Worm (Caenorhabditis elegans) whole organism, mixed stage, embryonic: ENCODE measurements around the gene D2024.4.
"Not testable (repeated sequence)": the region's sequence is repeated elsewhere in the genome, so short reads cannot be mapped to it uniquely, and the experiment has no call there.

Source experiments
- M03D4.4 ChIP-seq: sonication (generic microtip); optimal IDR thresholded peaks from 2 replicates; lab custom pipeline; 2017; ENCODE audit warnings: mild to moderate bottlenecking, missing genetic modification characterization, missing compliant biosample characterization
- bed-3 ChIP-seq: fragments of 200-800 bp; sonication (Bioruptor generic); optimal IDR thresholded peaks from 3 replicates; lab custom pipeline; 2018; ENCODE audit warnings: mild to moderate bottlenecking, missing genetic modification characterization, moderate library complexity, missing compliant biosample characterization
- blmp-1 ChIP-seq: fragments of 150-350 bp; optimal IDR thresholded peaks from 2 replicates; lab custom pipeline; 2014; ENCODE audit warnings: missing biosample characterization, missing genetic modification characterization
- ceh-39 ChIP-seq: fragments of 150-350 bp; optimal IDR thresholded peaks from 2 replicates; lab custom pipeline; 2014; ENCODE audit warnings: missing biosample characterization, missing genetic modification characterization
- ceh-43 ChIP-seq: fragments of 200-800 bp; sonication (Bioruptor generic); optimal IDR thresholded peaks from 2 replicates; lab custom pipeline; 2018; ENCODE audit warnings: mild to moderate bottlenecking, missing genetic modification characterization, moderate library complexity, missing compliant biosample characterization
- ces-1 ChIP-seq: fragments of 150-350 bp; optimal IDR thresholded peaks from 2 replicates; lab custom pipeline; 2014; ENCODE audit warnings: missing biosample characterization, missing genetic modification reagents, missing genetic modification characterization
- drap-1 ChIP-seq: fragments of 200-800 bp; sonication (Bioruptor generic); optimal IDR thresholded peaks from 3 replicates; lab custom pipeline; 2018; ENCODE audit warnings: mild to moderate bottlenecking, missing genetic modification characterization, missing compliant biosample characterization
- elt-1 ChIP-seq: sonication (generic microtip); optimal IDR thresholded peaks from 2 replicates; lab custom pipeline; 2017; ENCODE audit warnings: missing genetic modification characterization, mild to moderate bottlenecking, missing compliant biosample characterization, antibody characterized with exemption, moderate library complexity, borderline replicate concordance; ENCODE audit not compliant: insufficient read depth
- flh-1 ChIP-seq: fragments of 200-800 bp; sonication (Bioruptor generic); optimal IDR thresholded peaks from 2 replicates; lab custom pipeline; 2018; ENCODE audit warnings: mild to moderate bottlenecking, missing genetic modification characterization, moderate library complexity, missing compliant biosample characterization
- ham-2 ChIP-seq: fragments of 200-800 bp; sonication (Bioruptor generic); optimal IDR thresholded peaks from 2 replicates; lab custom pipeline; 2018; ENCODE audit warnings: mild to moderate bottlenecking, missing genetic modification characterization, missing compliant biosample characterization
- lin-13 ChIP-seq: fragments of 150-350 bp; optimal IDR thresholded peaks from 2 replicates; lab custom pipeline; 2014; ENCODE audit warnings: missing biosample characterization, missing genetic modification characterization
- lin-32 ChIP-seq: fragments of 200-800 bp; sonication (Bioruptor generic); optimal IDR thresholded peaks from 2 replicates; lab custom pipeline; 2018; ENCODE audit warnings: mild to moderate bottlenecking, missing genetic modification characterization, missing compliant biosample characterization
- lsy-2 ChIP-seq: fragments of 150-350 bp; optimal IDR thresholded peaks from 2 replicates; lab custom pipeline; 2014; ENCODE audit warnings: missing biosample characterization, missing genetic modification characterization
- mab-5 ChIP-seq: fragments of 150-350 bp; optimal IDR thresholded peaks from 2 replicates; lab custom pipeline; 2014; ENCODE audit warnings: missing biosample characterization, missing genetic modification characterization
- mep-1 ChIP-seq: fragments of 150-350 bp; optimal IDR thresholded peaks from 2 replicates; lab custom pipeline; 2017; ENCODE audit warnings: missing biosample characterization, missing genetic modification reagents, missing genetic modification characterization, inconsistent platforms
- mls-2 ChIP-seq: sonication (generic microtip); optimal IDR thresholded peaks from 2 replicates; lab custom pipeline; 2016; ENCODE audit warnings: mild to moderate bottlenecking, missing genetic modification characterization, moderate library complexity, missing compliant biosample characterization
- nhr-12 ChIP-seq: fragments of 150-350 bp; optimal IDR thresholded peaks from 2 replicates; lab custom pipeline; 2014; ENCODE audit warnings: missing biosample characterization, missing genetic modification characterization
- nhr-2 ChIP-seq: fragments of 150-350 bp; optimal IDR thresholded peaks from 2 replicates; lab custom pipeline; 2014; ENCODE audit warnings: missing biosample characterization, missing genetic modification characterization
- nhr-237 ChIP-seq: fragments of 150-350 bp; optimal IDR thresholded peaks from 2 replicates; lab custom pipeline; 2014; ENCODE audit warnings: missing biosample characterization, missing genetic modification characterization
- nhr-28 ChIP-seq: fragments of 150-350 bp; optimal IDR thresholded peaks from 2 replicates; lab custom pipeline; 2014; ENCODE audit warnings: missing biosample characterization, missing genetic modification characterization
- sem-2 ChIP-seq: fragments of 200-800 bp; sonication (Bioruptor generic); optimal IDR thresholded peaks from 2 replicates; lab custom pipeline; 2018; ENCODE audit warnings: mild to moderate bottlenecking, missing genetic modification characterization, missing compliant biosample characterization
- snpc-4 ChIP-seq: fragments of 150-350 bp; optimal IDR thresholded peaks from 2 replicates; lab custom pipeline; 2014; ENCODE audit warnings: missing biosample characterization, missing genetic modification characterization
- sptf-1 ChIP-seq: sonication (generic microtip); optimal IDR thresholded peaks from 2 replicates; lab custom pipeline; 2017; ENCODE audit warnings: mild to moderate bottlenecking, missing genetic modification characterization, moderate library complexity, missing compliant biosample characterization
- tbx-8 ChIP-seq: fragments of 200-800 bp; sonication (Bioruptor generic); optimal IDR thresholded peaks from 2 replicates; lab custom pipeline; 2018; ENCODE audit warnings: mild to moderate bottlenecking, missing genetic modification characterization, moderate library complexity, missing compliant biosample characterization
- unc-120 ChIP-seq: sonication (generic microtip); optimal IDR thresholded peaks from 2 replicates; lab custom pipeline; 2017; ENCODE audit warnings: missing genetic modification characterization, missing compliant biosample characterization; ENCODE audit not compliant: poor library complexity, severe bottlenecking
- unc-39 ChIP-seq: fragments of 150-350 bp; optimal IDR thresholded peaks from 2 replicates; lab custom pipeline; 2014; ENCODE audit warnings: missing biosample characterization, missing genetic modification characterization
- zip-8 ChIP-seq: fragments of 150-350 bp; optimal IDR thresholded peaks from 2 replicates; lab custom pipeline; 2014; ENCODE audit warnings: missing biosample characterization, missing genetic modification characterization
- ztf-11 ChIP-seq: fragments of 150-350 bp; optimal IDR thresholded peaks from 2 replicates; lab custom pipeline; 2014; ENCODE audit warnings: missing biosample characterization, missing genetic modification characterization

The D2024.4 gene

DNA sequence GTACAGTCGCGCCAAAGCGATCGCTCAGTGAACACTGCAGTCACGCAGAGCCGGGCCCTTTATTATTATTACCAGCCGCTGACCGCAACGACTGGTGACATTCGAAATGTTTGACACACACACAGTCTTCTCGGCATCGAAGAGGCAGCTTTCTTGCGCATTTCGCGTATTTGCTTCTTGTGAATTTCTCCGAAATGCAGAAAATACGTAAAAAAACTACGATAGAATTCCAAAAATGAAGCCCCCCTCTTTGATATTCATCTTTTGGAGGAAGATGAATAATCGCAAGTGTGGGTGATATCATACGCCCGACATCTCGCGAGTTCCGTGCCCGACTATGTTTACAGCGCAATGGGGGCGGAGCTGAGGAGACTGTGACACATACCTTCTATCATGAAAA is 22.2 kb downstream of the D2024.4 start:
- TF ChIP-seq mab-5 (no peak), lin-32 (GFP tag; lab: Kevin White, UChicago) (no peak), elt-1 (no peak), snpc-4 (no peak), mls-2 (no peak), M03D4.4 (no peak), nhr-237 (tag; lab: Kevin White, UChicago) (no peak), ztf-11 (tag; lab: Kevin White, UChicago) (no peak), unc-120 (tag; lab: Kevin White, UChicago) (no peak), lin-13 (tag; lab: Kevin White, UChicago) (no peak), mep-1 (tag; lab: Kevin White, UChicago) (no peak), sem-2 (GFP tag; lab: Kevin White, UChicago) (no peak), blmp-1 (tag; lab: Kevin White, UChicago) (no peak), ces-1 (GFP tag; lab: Kevin White, UChicago) (no peak), lsy-2 (no peak)

DNA sequence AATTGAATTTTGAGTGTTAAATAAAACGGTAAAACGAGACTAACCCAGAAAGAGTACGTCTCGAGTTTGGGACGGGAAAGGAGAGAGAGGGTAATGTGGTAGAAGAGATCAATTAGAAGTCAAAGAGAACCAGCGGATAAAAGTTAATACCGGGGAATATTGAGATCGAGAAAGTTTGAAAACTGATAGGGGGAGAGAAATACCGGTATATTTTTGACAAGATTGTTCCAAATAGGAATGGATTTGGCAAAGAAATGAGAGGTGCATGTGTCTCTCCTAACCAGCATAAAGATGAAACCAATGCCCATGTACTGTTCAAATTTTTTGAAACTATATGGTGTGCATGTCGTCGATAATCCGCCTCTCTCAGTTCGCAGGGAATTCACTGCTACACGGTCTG is 23.7 kb downstream of the D2024.4 start, which contains the start of gene C06E4.5:
Gene C06E4.5 (plus strand): TSS at position 301 of the 400 bp plus-strand sequence.
- TF ChIP-seq nhr-237 (tag; lab: Kevin White, UChicago); sem-2 (GFP tag; lab: Kevin White, UChicago); nhr-28 (tag; lab: Kevin White, UChicago): not testable (repeated sequence)

DNA sequence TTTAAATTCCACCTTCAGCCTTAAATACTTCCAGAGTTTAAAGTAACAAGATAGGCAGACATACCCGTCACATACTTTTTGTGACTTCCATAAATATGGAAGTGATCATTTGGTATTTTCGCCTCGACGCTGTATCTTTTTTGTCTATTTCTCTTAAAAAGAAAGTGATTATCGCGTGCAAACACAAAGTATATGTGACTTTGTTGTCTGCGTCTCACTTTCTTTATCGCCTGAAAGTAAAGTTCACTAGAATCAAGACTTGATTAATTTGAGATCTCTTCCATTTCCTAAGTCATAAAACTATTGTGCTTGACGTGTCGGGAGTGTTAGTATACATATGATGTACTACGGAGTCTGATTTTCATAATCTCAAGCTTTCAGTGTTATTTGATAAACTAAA is 27.2 kb downstream of the D2024.4 start, which contains the start of gene C06E4.6:
Gene C06E4.6 (minus strand): TSS at position 51 of the 400 bp plus-strand sequence.
- TF ChIP-seq ham-2, result no peak
- TF ChIP-seq nhr-2 (tag; lab: Kevin White, UChicago), result no peak
- no peak for TF ChIP-seq ces-1 (GFP tag; lab: Kevin White, UChicago)

DNA sequence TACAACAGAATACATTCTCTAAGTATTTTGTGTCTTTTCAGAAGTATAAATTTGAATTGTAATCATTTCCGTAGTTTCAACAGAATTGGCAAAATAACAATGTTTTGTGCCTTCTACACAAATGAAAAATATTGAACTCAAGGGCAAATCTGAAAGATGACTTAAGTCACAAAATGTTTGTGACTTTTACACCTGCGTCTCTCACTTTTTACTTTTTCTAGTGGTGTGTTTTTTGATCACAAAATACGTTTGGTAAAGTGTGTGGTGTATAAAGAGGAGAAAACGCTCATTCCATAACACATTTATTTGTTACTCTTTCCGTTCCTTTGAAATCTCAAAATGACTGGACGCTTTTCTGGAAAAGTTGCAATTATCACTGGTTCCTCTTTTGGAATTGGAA is 29.6 kb downstream of the D2024.4 start, which contains the start of gene C06E4.3:
Gene C06E4.3 (plus strand): TSS at position 289 of the 400 bp plus-strand sequence.
- no peak for TF ChIP-seq sptf-1
- TF ChIP-seq blmp-1 (tag; lab: Kevin White, UChicago), result no peak
- TF ChIP-seq mab-5, result no peak
- no peak for TF ChIP-seq drap-1 (GFP tag; lab: Kevin White, UChicago)
- TF ChIP-seq ceh-39 (tag; lab: Kevin White, UChicago), result no peak
- TF ChIP-seq ces-1 (GFP tag; lab: Kevin White, UChicago), result no peak
- TF ChIP-seq unc-120 (tag; lab: Kevin White, UChicago), result no peak
- TF ChIP-seq lsy-2, result no peak
- TF ChIP-seq unc-39 (tag; lab: Kevin White, UChicago), result no peak
- no peak for TF ChIP-seq tbx-8 (GFP tag; lab: Kevin White, UChicago)
- no peak for TF ChIP-seq lin-32 (GFP tag; lab: Kevin White, UChicago)

DNA sequence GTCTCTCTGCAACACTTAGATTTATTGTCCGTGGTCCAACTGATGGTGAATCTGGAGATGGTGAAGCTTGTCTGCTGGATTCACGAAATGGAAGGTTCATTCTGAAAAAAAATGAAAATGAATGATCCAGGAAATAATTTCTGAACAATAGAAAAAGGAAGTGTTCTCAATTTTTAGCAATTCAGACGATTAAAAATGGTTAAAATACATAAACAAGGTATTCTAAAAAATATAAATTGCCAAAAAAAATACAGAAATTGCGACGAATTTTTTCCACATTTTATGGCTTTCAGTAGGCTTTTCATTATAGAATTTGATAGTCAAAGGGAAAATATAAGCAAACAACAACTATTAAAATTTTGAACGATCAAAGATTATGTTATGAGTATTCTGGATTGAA is 32.1 kb downstream of the D2024.4 start, which contains the start of gene glb-2:
Gene glb-2 (minus strand): TSS at position 101 of the 400 bp plus-strand sequence.
- TF ChIP-seq ztf-11 (tag; lab: Kevin White, UChicago) (no peak), bed-3 (GFP tag; lab: Kevin White, UChicago) (no peak), lsy-2 (no peak), unc-120 (tag; lab: Kevin White, UChicago) (no peak), elt-1 (no peak), zip-8 (no peak), flh-1 (GFP tag; lab: Kevin White, UChicago) (no peak), lin-32 (GFP tag; lab: Kevin White, UChicago) (no peak), nhr-2 (tag; lab: Kevin White, UChicago) (no peak), nhr-12 (tag; lab: Kevin White, UChicago) (no peak), M03D4.4 (no peak), mep-1 (tag; lab: Kevin White, UChicago) (no peak), ceh-39 (tag; lab: Kevin White, UChicago) (no peak), mls-2 (no peak), sem-2 (GFP tag; lab: Kevin White, UChicago) (no peak), ceh-43 (no peak)
- TF ChIP-seq, all 35 proteins: peak for 0

DNA sequence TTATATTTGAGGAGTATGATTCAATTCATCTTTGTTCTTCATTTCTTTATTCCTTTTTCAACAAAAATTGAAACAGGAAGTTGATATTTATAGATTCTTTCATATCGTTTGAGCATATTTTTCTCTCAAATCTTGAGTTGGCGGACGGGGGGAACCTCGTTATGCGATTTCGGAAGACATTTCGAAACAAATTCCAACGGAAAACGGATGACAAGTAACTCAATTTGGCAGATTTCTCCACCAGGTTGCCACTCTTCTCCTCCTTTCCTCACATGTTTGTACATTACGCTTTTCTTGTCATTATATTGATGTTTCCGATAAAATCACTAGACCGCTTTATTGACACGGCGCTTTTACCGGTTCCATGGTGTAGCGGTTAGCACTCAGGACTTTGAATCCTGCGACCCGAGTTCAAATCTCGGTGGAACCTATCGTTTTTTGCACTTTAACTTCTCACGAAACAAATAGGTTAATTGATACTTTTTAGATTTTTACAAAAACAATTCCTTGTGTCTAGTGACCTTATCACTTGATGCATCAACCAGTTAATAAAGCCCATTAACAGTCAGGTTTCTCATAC is 44.0 kb downstream of the D2024.4 start:
- TF ChIP-seq nhr-2 (tag; lab: Kevin White, UChicago) (no peak), ces-1 (GFP tag; lab: Kevin White, UChicago) (peak; percentile 76)
- TF ChIP-seq, all 35 proteins: peak for 1
